Fruit fly (Drosophila melanogaster) whole organism, embryonic: Measurements from ENCODE around the gene Crg-1.

Experiments
- ATbp ChIP-seq: fragments of 200-800 bp; sonication (Bioruptor generic); optimal IDR thresholded peaks from 2 replicates; lab custom pipeline; 2017; ENCODE audit warnings: missing biosample characterization, mild to moderate bottlenecking, missing genetic modification characterization, missing genetic modification reagents
- BtbVII ChIP-seq: fragments of 200-800 bp; sonication (Bioruptor generic); optimal IDR thresholded peaks from 3 replicates; lab custom pipeline; 2017; ENCODE audit warnings: missing biosample characterization, mild to moderate bottlenecking, missing genetic modification characterization
- CG10654 ChIP-seq: fragments of 200-800 bp; sonication (Bioruptor generic); optimal IDR thresholded peaks from 2 replicates; lab custom pipeline; 2016; ENCODE audit warnings: missing biosample characterization, missing genetic modification characterization
- CG12155 ChIP-seq: fragments of 200-800 bp; sonication (Bioruptor generic); optimal IDR thresholded peaks from 3 replicates; lab custom pipeline; 2016; ENCODE audit warnings: missing biosample characterization, missing genetic modification characterization
- CG1233 ChIP-seq: fragments of 200-800 bp; sonication (Bioruptor generic); optimal IDR thresholded peaks from 4 replicates; lab custom pipeline; 2018; ENCODE audit warnings: missing biosample characterization, mild to moderate bottlenecking, missing genetic modification characterization
- CG12744 ChIP-seq: fragments of 200-800 bp; sonication (Bioruptor generic); optimal IDR thresholded peaks from 2 replicates; lab custom pipeline; 2016; ENCODE audit warnings: missing biosample characterization, missing genetic modification characterization
- CG13775 ChIP-seq: fragments of 200-800 bp; sonication (Bioruptor generic); optimal IDR thresholded peaks from 3 replicates; lab custom pipeline; 2017; ENCODE audit warnings: missing biosample characterization, mild to moderate bottlenecking, missing genetic modification characterization
- CG15011 ChIP-seq: fragments of 200-800 bp; sonication (Bioruptor generic); optimal IDR thresholded peaks from 3 replicates; lab custom pipeline; 2018; ENCODE audit warnings: missing biosample characterization, mild to moderate bottlenecking, missing genetic modification characterization
- CG31388 ChIP-seq: fragments of 200-800 bp; sonication (Bioruptor generic); optimal IDR thresholded peaks from 2 replicates; lab custom pipeline; 2016; ENCODE audit warnings: missing biosample characterization, missing genetic modification characterization
- CG4730 ChIP-seq: fragments of 200-800 bp; sonication (Bioruptor generic); IDR thresholded peaks from 2 replicates; pipeline ENCODE4 v1.3.6; 2022; ENCODE audit warnings: missing biosample characterization, missing genetic modification characterization
- CG5180 ChIP-seq: fragments of 200-800 bp; sonication (Bioruptor generic); optimal IDR thresholded peaks from 3 replicates; lab custom pipeline; 2017; ENCODE audit warnings: missing biosample characterization, missing genetic modification characterization, mild to moderate bottlenecking, moderate library complexity, missing genetic modification reagents
- CG6272 ChIP-seq: fragments of 200-800 bp; sonication (Bioruptor generic); IDR thresholded peaks from 2 replicates; pipeline ENCODE4 v1.3.6; 2022; ENCODE audit warnings: missing biosample characterization, missing genetic modification characterization
- CG6654 ChIP-seq: fragments of 200-800 bp; sonication (Bioruptor generic); optimal IDR thresholded peaks from 2 replicates; lab custom pipeline; 2017; ENCODE audit warnings: missing biosample characterization, mild to moderate bottlenecking, missing genetic modification characterization
- CG7271 ChIP-seq: fragments of 200-800 bp; sonication (Bioruptor generic); optimal IDR thresholded peaks from 2 replicates; lab custom pipeline; 2018; ENCODE audit warnings: missing biosample characterization, mild to moderate bottlenecking, missing genetic modification characterization, moderate library complexity
- CG7786 ChIP-seq: fragments of 200-800 bp; sonication (Bioruptor generic); optimal IDR thresholded peaks from 2 replicates; lab custom pipeline; 2016; ENCODE audit warnings: missing biosample characterization, missing genetic modification characterization
- CG9437 ChIP-seq: fragments of 200-800 bp; sonication (Bioruptor generic); optimal IDR thresholded peaks from 2 replicates; lab custom pipeline; 2018; ENCODE audit warnings: missing biosample characterization, mild to moderate bottlenecking, missing genetic modification characterization
- CTCF ChIP-seq: fragments of 200-800 bp; sonication (Bioruptor generic); optimal IDR thresholded peaks from 2 replicates; lab custom pipeline; 2017; ENCODE audit warnings: missing biosample characterization, mild to moderate bottlenecking, missing genetic modification characterization, moderate library complexity
- HLHmδ ChIP-seq: fragments of 200-800 bp; sonication (Bioruptor generic); optimal IDR thresholded peaks from 2 replicates; lab custom pipeline; 2018; ENCODE audit warnings: missing biosample characterization, mild to moderate bottlenecking, missing genetic modification characterization, moderate library complexity
- Lim3 ChIP-seq: fragments of 200-800 bp; sonication (Bioruptor generic); IDR thresholded peaks from 2 replicates; pipeline ENCODE4 v1.3.6; 2022; ENCODE audit warnings: missing biosample characterization, missing genetic modification characterization
- NC2α ChIP-seq: fragments of 200-800 bp; sonication (Bioruptor generic); optimal IDR thresholded peaks from 2 replicates; lab custom pipeline; 2016; ENCODE audit warnings: missing biosample characterization, missing genetic modification characterization
- Nf-YA ChIP-seq: fragments of 200-800 bp; sonication (Bioruptor generic); IDR thresholded peaks from 2 replicates; pipeline ENCODE4 v1.3.6; 2022; ENCODE audit warnings: missing biosample characterization, missing genetic modification characterization
- NfI ChIP-seq: fragments of 200-800 bp; sonication (Bioruptor generic); optimal IDR thresholded peaks from 3 replicates; lab custom pipeline; 2018; ENCODE audit warnings: missing biosample characterization, mild to moderate bottlenecking, missing genetic modification characterization, moderate library complexity
- Optix ChIP-seq: fragments of 200-800 bp; sonication (Bioruptor generic); IDR thresholded peaks from 3 replicates; pipeline ENCODE4 v1.3.6; 2022; ENCODE audit warnings: missing biosample characterization, missing genetic modification characterization
- Pdp1 ChIP-seq, 2 experiments: fragments of 200-800 bp; sonication (Bioruptor generic); optimal IDR thresholded peaks; 3 replicates each; lab custom pipeline; 2016; ENCODE audit warnings: missing biosample characterization in 2 of 2, missing genetic modification characterization in 2 of 2, mild to moderate bottlenecking in 1 of 2, moderate library complexity in 1 of 2
- Sry-δ ChIP-seq: fragments of 200-800 bp; sonication (Bioruptor generic); optimal IDR thresholded peaks from 2 replicates; lab custom pipeline; 2016; ENCODE audit warnings: missing biosample characterization, missing genetic modification characterization
- Vsx1 ChIP-seq: fragments of 200-800 bp; sonication (Bioruptor generic); optimal IDR thresholded peaks from 2 replicates; lab custom pipeline; 2017; ENCODE audit warnings: missing biosample characterization, mild to moderate bottlenecking, missing genetic modification characterization, missing genetic modification reagents
- Xbp1 ChIP-seq: fragments of 200-800 bp; sonication (Bioruptor generic); optimal IDR thresholded peaks from 3 replicates; lab custom pipeline; 2016; ENCODE audit warnings: missing biosample characterization, mild to moderate bottlenecking, missing genetic modification characterization
- ab ChIP-seq: fragments of 200-800 bp; sonication (Bioruptor generic); optimal IDR thresholded peaks from 2 replicates; lab custom pipeline; 2016; ENCODE audit warnings: missing biosample characterization, missing genetic modification characterization
- abd-A ChIP-seq: fragments of 200-800 bp; sonication (Bioruptor generic); optimal IDR thresholded peaks from 3 replicates; lab custom pipeline; 2019; ENCODE audit warnings: missing biosample characterization, mild to moderate bottlenecking, missing genetic modification characterization, moderate library complexity
- bbx ChIP-seq: fragments of 200-800 bp; sonication (Bioruptor generic); IDR thresholded peaks from 2 replicates; pipeline ENCODE4 v1.3.6; 2022; ENCODE audit warnings: missing biosample characterization, missing genetic modification characterization; ENCODE audit not compliant: partially characterized antibody
- bcd ChIP-seq: fragments of 200-800 bp; sonication (Bioruptor generic); optimal IDR thresholded peaks from 2 replicates; lab custom pipeline; 2017; ENCODE audit warnings: missing biosample characterization, mild to moderate bottlenecking, missing genetic modification characterization
- bigmax ChIP-seq: fragments of 200-800 bp; sonication (Bioruptor generic); optimal IDR thresholded peaks from 2 replicates; lab custom pipeline; 2018; ENCODE audit warnings: missing biosample characterization, mild to moderate bottlenecking, missing genetic modification characterization
- cato ChIP-seq: fragments of 200-800 bp; sonication (Bioruptor generic); optimal IDR thresholded peaks from 2 replicates; lab custom pipeline; 2016; ENCODE audit warnings: missing biosample characterization, missing genetic modification characterization, borderline replicate concordance
- cg ChIP-seq: fragments of 200-800 bp; sonication (Bioruptor generic); optimal IDR thresholded peaks from 3 replicates; lab custom pipeline; 2019; ENCODE audit warnings: missing biosample characterization, mild to moderate bottlenecking, missing genetic modification characterization, moderate library complexity
- grn ChIP-seq: fragments of 200-800 bp; sonication (Bioruptor generic); optimal IDR thresholded peaks from 3 replicates; lab custom pipeline; 2017; ENCODE audit warnings: missing biosample characterization, missing genetic modification characterization
- gt ChIP-seq: fragments of 200-800 bp; sonication (Bioruptor generic); IDR thresholded peaks from 2 replicates; pipeline ENCODE4 v1.3.6; 2022; ENCODE audit warnings: missing biosample characterization, missing genetic modification characterization
- hth ChIP-seq: fragments of >200 bp; optimal IDR thresholded peaks from 2 replicates; lab custom pipeline; 2017; ENCODE audit warnings: inconsistent platforms
- insv ChIP-seq, 2 experiments: fragments of 200-800 bp; sonication (Bioruptor generic); optimal IDR thresholded peaks; 3 replicates each; lab custom pipeline; 2016 to 2018; ENCODE audit warnings: missing biosample characterization in 2 of 2, missing genetic modification characterization in 2 of 2
- mam ChIP-seq: fragments of 200-800 bp; sonication (Bioruptor generic); optimal IDR thresholded peaks from 3 replicates; lab custom pipeline; 2016; ENCODE audit warnings: missing biosample characterization, missing genetic modification characterization
- nmo ChIP-seq: fragments of 200-800 bp; sonication (Bioruptor generic); optimal IDR thresholded peaks from 2 replicates; lab custom pipeline; 2018; ENCODE audit warnings: missing biosample characterization, mild to moderate bottlenecking, missing genetic modification characterization, moderate library complexity
- p53 ChIP-seq: fragments of 200-800 bp; sonication (Bioruptor generic); optimal IDR thresholded peaks from 2 replicates; lab custom pipeline; 2016; ENCODE audit warnings: missing biosample characterization, missing genetic modification characterization
- peb ChIP-seq: fragments of 200-800 bp; sonication (Bioruptor generic); IDR thresholded peaks from 2 replicates; pipeline ENCODE4 v1.3.6; 2022; ENCODE audit warnings: missing biosample characterization, missing genetic modification characterization
- ro ChIP-seq: fragments of 200-800 bp; sonication (Bioruptor generic); IDR thresholded peaks from 2 replicates; pipeline ENCODE4 v1.3.6; 2022; ENCODE audit warnings: missing biosample characterization, missing genetic modification characterization
- sd ChIP-seq: fragments of 200-800 bp; sonication (Bioruptor generic); optimal IDR thresholded peaks from 3 replicates; lab custom pipeline; 2018; ENCODE audit warnings: missing biosample characterization, mild to moderate bottlenecking, missing genetic modification characterization, moderate library complexity
- sna ChIP-seq: fragments of 200-800 bp; sonication (Bioruptor generic); IDR thresholded peaks from 2 replicates; pipeline ENCODE4 v1.3.6; 2022; ENCODE audit warnings: missing biosample characterization, missing genetic modification characterization; ENCODE audit not compliant: partially characterized antibody
- sob ChIP-seq: fragments of 200-800 bp; sonication (Bioruptor generic); IDR thresholded peaks from 2 replicates; pipeline ENCODE4 v1.3.6; 2022; ENCODE audit warnings: missing biosample characterization, missing genetic modification characterization
- tgo ChIP-seq: fragments of 200-800 bp; sonication (Bioruptor generic); IDR thresholded peaks from 3 replicates; pipeline ENCODE4 v1.3.6; 2022; ENCODE audit warnings: missing biosample characterization, missing genetic modification characterization
- tll ChIP-seq, 2 experiments: fragments of 200-800 bp in 1 of 2; fragments of >200 bp in 1 of 2; sonication (Bioruptor generic) in 1 of 2; optimal IDR thresholded peaks; 2 replicates each; lab custom pipeline; 2017 to 2019; ENCODE audit warnings: missing biosample characterization in 2 of 2, missing genetic modification characterization in 2 of 2, mild to moderate bottlenecking in 1 of 2, moderate library complexity in 1 of 2
- ttk ChIP-seq: fragments of 200-800 bp; sonication (Bioruptor generic); IDR thresholded peaks from 2 replicates; pipeline ENCODE4 v2.1.2; 2022; ENCODE audit warnings: missing biosample characterization, missing genetic modification characterization
- vnd ChIP-seq: fragments of 200-800 bp; sonication (Bioruptor generic); IDR thresholded peaks from 3 replicates; pipeline ENCODE4 v1.3.6; 2022; ENCODE audit warnings: missing biosample characterization, missing genetic modification characterization; ENCODE audit not compliant: partially characterized antibody
- wek ChIP-seq: fragments of 200-800 bp; sonication (Bioruptor generic); optimal IDR thresholded peaks from 3 replicates; lab custom pipeline; 2018; ENCODE audit warnings: missing biosample characterization, mild to moderate bottlenecking, missing genetic modification characterization, moderate library complexity

Gene Crg-1

DNA sequence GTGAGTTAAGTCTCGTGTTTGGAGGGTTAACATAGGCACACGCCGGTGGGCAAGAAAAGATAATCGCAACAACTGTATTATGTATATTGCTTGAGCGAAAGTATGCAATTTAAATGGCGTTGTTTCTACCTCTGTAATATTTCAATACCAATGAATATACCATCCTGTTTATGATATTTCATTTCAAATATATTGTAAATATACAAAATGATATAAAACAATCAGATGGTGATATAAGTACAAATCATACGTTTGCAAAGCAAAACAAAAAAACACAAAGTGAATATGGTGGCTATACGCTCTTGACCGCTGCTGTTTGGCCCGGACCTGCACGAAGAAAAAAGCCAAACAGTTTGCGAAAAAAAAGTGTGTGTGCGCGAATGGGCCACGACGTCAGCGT lies 44.8 kb upstream of the Crg-1 start (continued):
- TF ChIP-seq mam (GFP tag; lab: Kevin White, UChicago) (peak; percentile 37), bigmax (GFP tag; lab: Kevin White, UChicago) (no peak), CG7271 (no peak), Sry-δ (GFP tag; lab: Kevin White, UChicago) (no peak), CG7786 (GFP tag; lab: Kevin White, UChicago) (no peak), hth (no peak), cg (no peak), insv (GFP tag; optimal IDR thresholded peaks at IDR 0.05; lab: Kevin White, UChicago) (no peak), tll (GFP tag; optimal IDR thresholded peaks at IDR 0.05; lab: Kevin White, UChicago) (no peak), CG6272 (GFP tag; lab: Robert Waterston, UW) (no peak), NfI (GFP tag; lab: Kevin White, UChicago) (peak; percentile 71), cato (GFP tag; lab: Kevin White, UChicago) (no peak), Lim3 (no peak), CG1233 (GFP tag; lab: Kevin White, UChicago) (peak; percentile 54), sd (tag; lab: Kevin White, UChicago) (no peak), Xbp1 (peak; percentile 54), bcd (peak; percentile 79), tgo (GFP tag; lab: Robert Waterston, UW) (peak; percentile 65; the same call in 2 of the 3 replicates), grn (GFP tag; lab: Kevin White, UChicago) (no peak), ab (no peak), gt (no peak), ro (GFP tag; lab: Robert Waterston, UW) (no peak), CG12155 (GFP tag; lab: Kevin White, UChicago) (peak; percentile 44), Pdp1 (GFP tag; optimal IDR thresholded peaks at IDR 0.05; lab: Kevin White, UChicago) (peak in 1 of 2 experiments; percentile 16), CG12744 (GFP tag; lab: Kevin White, UChicago) (no peak), CG13775 (GFP tag; lab: Kevin White, UChicago) (peak; percentile 68), bbx (GFP tag; lab: Robert Waterston, UW) (no peak), abd-A (tag; lab: Kevin White, UChicago) (no peak), Vsx1 (GFP tag; lab: Kevin White, UChicago) (peak; percentile 1), CTCF (GFP tag; lab: Kevin White, UChicago) (no peak), CG10654 (GFP tag; lab: Kevin White, UChicago) (peak; percentile 36), CG4730 (GFP tag; lab: Robert Waterston, UW) (peak; percentile 37), NC2α (GFP tag; lab: Kevin White, UChicago) (no peak), HLHmδ (no peak), CG31388 (no peak), peb (no peak), Nf-YA (peak; percentile 22; the same call in 1 of the 2 replicates), CG5180 (GFP tag; lab: Kevin White, UChicago) (no peak), ATbp (GFP tag; lab: Kevin White, UChicago) (peak; percentile 48), CG6654 (GFP tag; lab: Kevin White, UChicago) (peak; percentile 15), p53 (GFP tag; lab: Kevin White, UChicago) (no peak), sob (GFP tag; lab: Robert Waterston, UW) (peak; percentile 45; the same call in 1 of the 2 replicates), wek (GFP tag; lab: Kevin White, UChicago) (no peak), sna (GFP tag; lab: Robert Waterston, UW) (no peak), CG9437 (peak; percentile 59), ttk (GFP tag; lab: Robert Waterston, UW) (no peak; the same call in 1 of the 2 replicates), BtbVII (GFP tag; lab: Kevin White, UChicago) (peak; percentile 79), Optix (GFP tag; lab: Robert Waterston, UW) (no peak), nmo (GFP tag; lab: Kevin White, UChicago) (peak; percentile 80), CG15011 (GFP tag; lab: Kevin White, UChicago) (peak; percentile 58), vnd (GFP tag; lab: Robert Waterston, UW) (no peak)
